Worm (Caenorhabditis elegans): ENCODE results near the gene lin-14.

lin-14 gene

DNA sequence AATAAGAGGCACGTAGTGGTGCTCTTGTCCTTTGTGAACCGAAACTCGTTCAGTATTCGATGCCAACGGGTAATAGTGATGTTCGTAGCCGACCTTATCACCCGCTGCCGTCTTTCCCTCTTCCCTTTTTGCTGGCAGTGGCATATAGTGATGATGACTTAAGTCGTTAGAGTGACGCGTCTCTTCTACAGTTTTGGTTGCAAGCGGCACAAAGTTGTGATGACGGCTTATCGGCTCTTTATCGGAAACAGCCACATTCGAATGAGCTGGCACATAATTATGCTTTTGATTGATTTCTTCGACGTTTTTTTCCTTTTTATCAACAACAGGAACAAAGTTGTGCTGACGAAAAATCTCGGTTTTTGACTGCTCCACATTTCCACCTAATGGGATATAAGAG lies 50.0 kb downstream of the lin-14 start (continued):
- TF ChIP-seq unc-39 (tag; optimal IDR thresholded peaks at IDR 0.05), result no peak
- no peak for TF ChIP-seq arid-1 (GFP tag; conservative IDR thresholded peaks at IDR 0.05)
- no peak for TF ChIP-seq ctbp-1 (GFP tag; IDR thresholded peaks at IDR 0.05)
- no peak for TF ChIP-seq attf-4 (tag; optimal IDR thresholded peaks at IDR 0.05)
- TF ChIP-seq unc-62 (GFP tag; optimal IDR thresholded peaks at IDR 0.05 in 1 of 2), result no peak
- TF ChIP-seq unc-62 (tag; optimal IDR thresholded peaks at IDR 0.05), result no peak
- no peak for TF ChIP-seq ama-1 (optimal IDR thresholded peaks at IDR 0.05)
- TF ChIP-seq R02D3.7 (tag; optimal IDR thresholded peaks at IDR 0.05), result no peak
- no peak for TF ChIP-seq ceh-28 (tag; optimal IDR thresholded peaks at IDR 0.05)
- TF ChIP-seq spr-3 (GFP tag; optimal IDR thresholded peaks at IDR 0.05), result no peak
- TF ChIP-seq ces-1 (GFP tag; optimal IDR thresholded peaks at IDR 0.05), result no peak
- no peak for TF ChIP-seq ztf-11 (tag; optimal IDR thresholded peaks at IDR 0.05)
- no peak for TF ChIP-seq nhr-11 (tag; optimal IDR thresholded peaks at IDR 0.05)
- no peak for TF ChIP-seq gei-8 (GFP tag; optimal IDR thresholded peaks at IDR 0.05)
- TF ChIP-seq F44E2.7 (GFP tag; IDR thresholded peaks at IDR 0.05), result no peak
- TF ChIP-seq ZK337.2 (GFP tag; IDR thresholded peaks at IDR 0.05), result no peak
- no peak for TF ChIP-seq dmd-9 (GFP tag; IDR thresholded peaks at IDR 0.05)
- 0 out of 2 replicates have a peak, but pooled peaks have one; percentile 43 for TF ChIP-seq tag-97 (GFP tag; IDR thresholded peaks at IDR 0.05)
- no peak for TF ChIP-seq nhr-25 (tag; optimal IDR thresholded peaks at IDR 0.05; ENCODE audit: borderline replicate concordance, insufficient read depth)
- no peak for TF ChIP-seq T26A8.4 (GFP tag; IDR thresholded peaks at IDR 0.05)
- TF ChIP-seq lin-13 (GFP tag; optimal IDR thresholded peaks at IDR 0.05), result no peak
- TF ChIP-seq daf-19 (GFP tag; conservative IDR thresholded peaks at IDR 0.05), result no peak
- TF ChIP-seq cey-2 (tag; optimal IDR thresholded peaks at IDR 0.05; ENCODE audit: borderline replicate concordance, insufficient read depth), result no peak
- no peak for TF ChIP-seq Y48G9A.11 (GFP tag; IDR thresholded peaks at IDR 0.05)
- TF ChIP-seq saeg-2 (GFP tag; IDR thresholded peaks at IDR 0.05), result no peak
- no peak for TF ChIP-seq mxl-2 (GFP tag; conservative IDR thresholded peaks at IDR 0.05)
- no peak for TF ChIP-seq vab-7 (GFP tag; IDR thresholded peaks at IDR 0.05)
- no peak for TF ChIP-seq zfp-2 (tag; optimal IDR thresholded peaks at IDR 0.05)
- TF ChIP-seq zip-2 (tag; optimal IDR thresholded peaks at IDR 0.05), result no peak
- no peak for TF ChIP-seq egl-27 (tag; optimal IDR thresholded peaks at IDR 0.05)
- TF ChIP-seq madf-9 (GFP tag; conservative IDR thresholded peaks at IDR 0.05), result 0 out of 2 replicates have a peak, but pooled peaks have one; percentile 15
- no peak for TF ChIP-seq nhr-42 (GFP tag; IDR thresholded peaks at IDR 0.05)
- peak; percentile 94 for TF ChIP-seq pqm-1 (tag; optimal IDR thresholded peaks at IDR 0.05)
- peak; percentile 92 for TF ChIP-seq hlh-11 (tag; optimal IDR thresholded peaks at IDR 0.05)
- no peak for TF ChIP-seq F10B5.3 (tag; optimal IDR thresholded peaks at IDR 0.05)
- no peak for TF ChIP-seq unc-130 (GFP tag; optimal IDR thresholded peaks at IDR 0.05)
- no peak for TF ChIP-seq zag-1 (tag; optimal IDR thresholded peaks at IDR 0.05)
- no peak for TF ChIP-seq lim-7 (GFP tag; IDR thresholded peaks at IDR 0.05)
- no peak for TF ChIP-seq hif-1 (tag; optimal IDR thresholded peaks at IDR 0.05)
- TF ChIP-seq Y5F2A.4 (GFP tag; optimal IDR thresholded peaks at IDR 0.05), result no peak
- TF ChIP-seq mdl-1 (tag; optimal IDR thresholded peaks at IDR 0.05), result peak in 1 of 2 experiments; percentile 48
- TF ChIP-seq Y105C5A.15 (GFP tag; IDR thresholded peaks at IDR 0.05), result no peak
- no peak for TF ChIP-seq ceh-44 (GFP tag; IDR thresholded peaks at IDR 0.05)
- TF ChIP-seq Y75B8A.6 (GFP tag; IDR thresholded peaks at IDR 0.05), result no peak
- no peak for TF ChIP-seq ceh-32 (tag; optimal IDR thresholded peaks at IDR 0.05; ENCODE audit: poor library complexity)
- TF ChIP-seq nhr-77 (tag; optimal IDR thresholded peaks at IDR 0.05), result peak; percentile 78
- no peak for TF ChIP-seq pha-4 (GFP tag; IDR thresholded peaks at IDR 0.05)
- TF ChIP-seq pha-4 (tag; optimal IDR thresholded peaks at IDR 0.05), result no peak
- no peak for TF ChIP-seq daf-8 (GFP tag; IDR thresholded peaks at IDR 0.05)
- no peak for TF ChIP-seq fos-1 (tag; optimal IDR thresholded peaks at IDR 0.05)
- no peak for TF ChIP-seq daf-16 (GFP tag; optimal IDR thresholded peaks at IDR 0.05)
- TF ChIP-seq daf-16 (tag; optimal IDR thresholded peaks at IDR 0.05), result peak; percentile 95
- no peak for TF ChIP-seq nhr-6 (tag; optimal IDR thresholded peaks at IDR 0.05)

All from whole organism, L4 larva.